Worm (Caenorhabditis elegans) whole organism, L2 larva: Measurements from ENCODE around the gene ttr-36.
A peak's percentile ranks its signal among the peaks of the same experiment; 100 is the strongest.

Experiments
- C34F6.9 ChIP-seq: fragments of 150-350 bp; optimal IDR thresholded peaks from 2 replicates; lab custom pipeline; 2014; ENCODE audit warnings: missing biosample characterization, missing genetic modification characterization
- F13H6.1 ChIP-seq: sonication (generic microtip); optimal IDR thresholded peaks from 2 replicates; lab custom pipeline; 2016; ENCODE audit warnings: missing genetic modification characterization, missing compliant biosample characterization
- Y55F3AM.14 ChIP-seq: fragments of 200-800 bp; sonication (Bioruptor generic); optimal IDR thresholded peaks from 2 replicates; lab custom pipeline; 2018; ENCODE audit warnings: mild to moderate bottlenecking, missing genetic modification characterization, missing compliant biosample characterization
- alr-1 ChIP-seq: fragments of 150-350 bp; optimal IDR thresholded peaks from 2 replicates; lab custom pipeline; 2014; ENCODE audit warnings: missing biosample characterization, missing genetic modification characterization
- aly-2 ChIP-seq: fragments of 150-350 bp; optimal IDR thresholded peaks from 2 replicates; lab custom pipeline; 2014; ENCODE audit warnings: missing biosample characterization, missing genetic modification characterization
- ama-1 ChIP-seq: fragments of 150-350 bp; optimal IDR thresholded peaks from 2 replicates; lab custom pipeline; 2018; ENCODE audit warnings: inconsistent platforms
- ceh-16 ChIP-seq: fragments of 150-350 bp; optimal IDR thresholded peaks from 2 replicates; lab custom pipeline; 2014; ENCODE audit warnings: missing biosample characterization, missing genetic modification characterization
- ceh-82 ChIP-seq: fragments of 150-350 bp; optimal IDR thresholded peaks from 2 replicates; lab custom pipeline; 2014; ENCODE audit warnings: missing biosample characterization, missing genetic modification characterization
- crh-2 ChIP-seq: sonication (generic microtip); optimal IDR thresholded peaks from 2 replicates; lab custom pipeline; 2017; ENCODE audit warnings: missing biosample characterization, missing genetic modification characterization
- egl-27 ChIP-seq: sonication (generic microtip); optimal IDR thresholded peaks from 3 replicates; lab custom pipeline; 2017; ENCODE audit warnings: missing biosample characterization, missing genetic modification reagents, missing genetic modification characterization
- elt-1 ChIP-seq: fragments of 150-350 bp; optimal IDR thresholded peaks from 2 replicates; lab custom pipeline; 2014; ENCODE audit warnings: missing biosample characterization, missing genetic modification characterization
- elt-3 ChIP-seq: sonication (generic microtip); optimal IDR thresholded peaks from 2 replicates; lab custom pipeline; 2017; ENCODE audit warnings: missing biosample characterization, missing genetic modification characterization
- fos-1 ChIP-seq: fragments of 150-350 bp; optimal IDR thresholded peaks from 2 replicates; lab custom pipeline; 2014; ENCODE audit warnings: missing biosample characterization, missing genetic modification characterization
- gmeb-1 ChIP-seq: fragments of 150-350 bp; optimal IDR thresholded peaks from 2 replicates; lab custom pipeline; 2014; ENCODE audit warnings: missing biosample characterization, missing genetic modification characterization
- lin-13 ChIP-seq: fragments of 150-350 bp; optimal IDR thresholded peaks from 2 replicates; lab custom pipeline; 2014; ENCODE audit warnings: missing biosample characterization, missing genetic modification reagents, missing genetic modification characterization
- lin-39 ChIP-seq: fragments of 150-350 bp; optimal IDR thresholded peaks from 2 replicates; lab custom pipeline; 2014; ENCODE audit warnings: missing biosample characterization, missing genetic modification reagents, missing genetic modification characterization
- lsy-2 ChIP-seq, 2 experiments: fragments of 150-350 bp in 1 of 2; sonication (generic microtip) in 1 of 2; optimal IDR thresholded peaks; 2 replicates each; lab custom pipeline; 2014 to 2017; ENCODE audit warnings: missing biosample characterization in 2 of 2, missing genetic modification characterization in 2 of 2
- mab-5 ChIP-seq: fragments of 150-350 bp; optimal IDR thresholded peaks from 2 replicates; lab custom pipeline; 2014; ENCODE audit warnings: missing biosample characterization, missing genetic modification characterization
- nhr-11 ChIP-seq: fragments of 150-350 bp; optimal IDR thresholded peaks from 2 replicates; lab custom pipeline; 2014; ENCODE audit warnings: missing biosample characterization, missing genetic modification characterization
- nhr-21 ChIP-seq: fragments of 150-350 bp; optimal IDR thresholded peaks from 2 replicates; lab custom pipeline; 2014; ENCODE audit warnings: missing biosample characterization, missing genetic modification characterization
- nhr-23 ChIP-seq: fragments of 150-350 bp; optimal IDR thresholded peaks from 2 replicates; lab custom pipeline; 2014; ENCODE audit warnings: missing biosample characterization, missing genetic modification reagents, missing genetic modification characterization
- nhr-237 ChIP-seq: fragments of 150-350 bp; optimal IDR thresholded peaks from 2 replicates; lab custom pipeline; 2014; ENCODE audit warnings: missing biosample characterization, missing genetic modification characterization
- nhr-25 ChIP-seq: fragments of 150-350 bp; sonication (generic microtip); optimal IDR thresholded peaks from 3 replicates; lab custom pipeline; 2014; ENCODE audit warnings: missing biosample characterization, missing genetic modification characterization
- nhr-6 ChIP-seq: fragments of 150-350 bp; optimal IDR thresholded peaks from 2 replicates; lab custom pipeline; 2014; ENCODE audit warnings: missing biosample characterization, missing genetic modification characterization
- nhr-77 ChIP-seq: fragments of 150-350 bp; optimal IDR thresholded peaks from 2 replicates; lab custom pipeline; 2014; ENCODE audit warnings: missing biosample characterization, missing genetic modification characterization
- peb-1 ChIP-seq: fragments of 150-350 bp; optimal IDR thresholded peaks from 2 replicates; lab custom pipeline; 2014; ENCODE audit warnings: missing biosample characterization, missing genetic modification characterization
- sem-4 ChIP-seq: fragments of 150-350 bp; optimal IDR thresholded peaks from 2 replicates; lab custom pipeline; 2014; ENCODE audit warnings: missing biosample characterization, missing genetic modification reagents, missing genetic modification characterization
- skn-1 ChIP-seq: sonication (generic microtip); optimal IDR thresholded peaks from 2 replicates; lab custom pipeline; 2017; ENCODE audit warnings: missing biosample characterization, missing genetic modification characterization
- sma-3 ChIP-seq: sonication (generic microtip); optimal IDR thresholded peaks from 2 replicates; lab custom pipeline; 2016; ENCODE audit warnings: missing genetic modification reagents, missing genetic modification characterization, missing compliant biosample characterization
- sma-9 ChIP-seq, 2 experiments: fragments of 150-350 bp in 1 of 2; sonication (generic microtip) in 1 of 2; optimal IDR thresholded peaks; 2 replicates each; lab custom pipeline; 2014 to 2016; ENCODE audit warnings: missing genetic modification characterization in 2 of 2, mild to moderate bottlenecking in 1 of 2, missing biosample characterization in 1 of 2, missing compliant biosample characterization in 1 of 2, missing genetic modification reagents in 1 of 2, moderate library complexity in 1 of 2
- snpc-4 ChIP-seq: fragments of 150-350 bp; optimal IDR thresholded peaks from 2 replicates; lab custom pipeline; 2014; ENCODE audit warnings: missing biosample characterization, missing genetic modification characterization
- unc-39 ChIP-seq: fragments of 150-350 bp; optimal IDR thresholded peaks from 2 replicates; lab custom pipeline; 2014; ENCODE audit warnings: missing biosample characterization, missing genetic modification characterization
- unc-55 ChIP-seq: fragments of 150-350 bp; sonication (generic microtip); optimal IDR thresholded peaks from 3 replicates; lab custom pipeline; 2014; ENCODE audit warnings: missing biosample characterization, missing genetic modification reagents, missing genetic modification characterization
- unc-62 ChIP-seq: fragments of 150-350 bp; optimal IDR thresholded peaks from 2 replicates; lab custom pipeline; 2014; ENCODE audit warnings: missing biosample characterization, missing genetic modification reagents, missing genetic modification characterization
- zag-1 ChIP-seq: fragments of 150-350 bp; optimal IDR thresholded peaks from 2 replicates; lab custom pipeline; 2014; ENCODE audit warnings: missing biosample characterization, missing genetic modification characterization
- ztf-1 ChIP-seq: fragments of 200-800 bp; sonication (Bioruptor generic); conservative IDR thresholded peaks from 2 replicates; pipeline ENCODE4 v1.3.6; 2022; ENCODE audit warnings: missing genetic modification characterization, missing compliant biosample characterization
- ztf-11 ChIP-seq: sonication (generic microtip); optimal IDR thresholded peaks from 2 replicates; lab custom pipeline; 2017; ENCODE audit warnings: missing biosample characterization, missing genetic modification characterization
- ztf-4 ChIP-seq: fragments of 150-350 bp; optimal IDR thresholded peaks from 2 replicates; lab custom pipeline; 2014; ENCODE audit warnings: missing biosample characterization, missing genetic modification characterization

ttr-36 gene

DNA sequence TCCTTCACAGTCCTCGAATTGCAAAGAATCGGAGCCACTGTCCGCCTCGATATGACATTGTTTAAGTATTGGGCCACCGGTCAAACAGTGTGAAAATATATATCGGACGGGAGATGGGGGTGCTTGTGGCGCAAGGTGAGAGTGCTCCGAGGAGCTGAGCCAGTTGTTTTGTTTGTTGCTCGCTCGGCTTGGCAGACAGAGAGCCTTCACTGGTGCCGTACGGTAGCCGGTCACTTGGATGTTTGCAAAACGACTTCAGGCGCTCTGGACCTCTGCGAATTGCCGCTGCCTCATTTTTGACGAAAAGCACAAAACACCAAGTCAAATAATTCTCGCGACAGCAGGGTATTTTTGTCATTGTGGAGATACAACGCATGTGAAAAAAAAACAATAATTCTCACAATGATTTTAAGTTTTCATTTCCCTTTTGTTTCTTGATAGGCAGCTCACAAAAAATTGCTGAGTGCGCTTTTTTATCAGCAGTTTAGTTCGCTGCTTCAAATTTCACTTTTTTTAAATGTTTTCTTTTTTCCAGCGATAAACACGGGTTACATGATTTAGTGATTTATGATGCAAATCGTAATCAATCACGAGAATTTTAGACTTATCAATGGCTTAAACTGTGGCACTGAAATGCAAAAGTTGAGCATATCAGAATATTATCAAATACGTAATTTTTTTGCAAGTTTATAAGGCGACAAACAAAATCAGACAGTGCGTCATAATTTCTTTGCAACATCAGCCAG, 6.5 kb downstream of the ttr-36 start (continued):
- TF ChIP-seq ztf-11 (no peak), egl-27 (tag; lab: Kevin White, UChicago) (no peak), zag-1 (tag; lab: Kevin White, UChicago) (no peak), sma-9 (GFP tag; optimal IDR thresholded peaks at IDR 0.05; lab: Kevin White, UChicago) (peak; percentile 49), sma-9 (tag; optimal IDR thresholded peaks at IDR 0.05; lab: Kevin White, UChicago) (no peak), lin-13 (GFP tag; lab: Kevin White, UChicago) (no peak), ztf-1 (GFP tag; lab: Robert Waterston, UW) (no peak), nhr-23 (tag; lab: Kevin White, UChicago) (no peak), gmeb-1 (tag; lab: Kevin White, UChicago) (peak; percentile 18), ztf-4 (no peak), Y55F3AM.14 (no peak), mab-5 (no peak), nhr-11 (tag; lab: Kevin White, UChicago) (no peak), sem-4 (tag; lab: Kevin White, UChicago) (no peak)
- TF ChIP-seq, all 48 proteins: peak for 6

DNA sequence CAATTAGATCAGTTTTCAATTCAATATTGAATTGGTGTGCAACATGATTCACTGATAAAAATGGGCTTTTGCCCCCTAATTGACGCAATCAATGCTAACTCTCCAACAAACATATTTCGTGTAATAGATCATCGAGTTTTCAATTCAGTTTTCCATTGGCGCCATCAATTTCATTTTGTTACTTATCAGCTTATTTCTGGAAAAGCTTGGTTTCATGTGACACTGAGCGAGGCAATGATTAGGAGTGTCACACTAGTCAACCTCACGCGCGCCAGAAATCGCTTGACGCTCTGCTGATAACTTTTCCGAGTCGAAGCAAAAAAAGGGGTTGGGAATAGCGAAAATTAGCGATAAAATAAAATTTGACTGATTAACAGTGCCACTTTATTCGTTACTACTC, 7.8 kb downstream of the ttr-36 start, which contains the start of gene ets-4:
Gene ets-4, plus strand, starts transcription at position 347 of the 400 bp plus-strand sequence.
- TF ChIP-seq lin-39 (no peak), Y55F3AM.14 (no peak), lin-13 (GFP tag; lab: Kevin White, UChicago) (no peak), elt-3 (tag; lab: Kevin White, UChicago) (no peak), F13H6.1 (tag; lab: Kevin White, UChicago) (peak; percentile 56), nhr-6 (tag; lab: Kevin White, UChicago) (no peak), gmeb-1 (tag; lab: Kevin White, UChicago) (peak; percentile 62), ceh-16 (no peak), nhr-11 (tag; lab: Kevin White, UChicago) (no peak), unc-62 (no peak), skn-1 (tag; lab: Kevin White, UChicago) (peak; percentile 18), nhr-237 (tag; lab: Kevin White, UChicago) (no peak), nhr-25 (tag; lab: Kevin White, UChicago) (no peak), lsy-2 (tag; optimal IDR thresholded peaks at IDR 0.05; lab: Kevin White, UChicago) (no peak), unc-39 (no peak), ztf-1 (GFP tag; lab: Robert Waterston, UW) (no peak), unc-55 (GFP tag; lab: Kevin White, UChicago) (no peak), ztf-11 (no peak), fos-1 (tag; lab: Kevin White, UChicago) (peak; percentile 65), ceh-82 (tag; lab: Kevin White, UChicago) (no peak), ama-1 (lab: Kevin White, UChicago) (no peak), crh-2 (peak; percentile 27), sma-9 (GFP tag; optimal IDR thresholded peaks at IDR 0.05; lab: Kevin White, UChicago) (peak; percentile 8), sma-9 (tag; optimal IDR thresholded peaks at IDR 0.05; lab: Kevin White, UChicago) (no peak), elt-1 (tag; lab: Kevin White, UChicago) (no peak), egl-27 (tag; lab: Kevin White, UChicago) (no peak), C34F6.9 (no peak), nhr-77 (tag; lab: Kevin White, UChicago) (no peak), aly-2 (tag; lab: Kevin White, UChicago) (no peak), nhr-23 (tag; lab: Kevin White, UChicago) (no peak), zag-1 (tag; lab: Kevin White, UChicago) (no peak), peb-1 (tag; lab: Kevin White, UChicago) (no peak), snpc-4 (tag; lab: Kevin White, UChicago) (no peak), sma-3 (peak; percentile 23), alr-1 (tag; lab: Kevin White, UChicago) (no peak)

DNA sequence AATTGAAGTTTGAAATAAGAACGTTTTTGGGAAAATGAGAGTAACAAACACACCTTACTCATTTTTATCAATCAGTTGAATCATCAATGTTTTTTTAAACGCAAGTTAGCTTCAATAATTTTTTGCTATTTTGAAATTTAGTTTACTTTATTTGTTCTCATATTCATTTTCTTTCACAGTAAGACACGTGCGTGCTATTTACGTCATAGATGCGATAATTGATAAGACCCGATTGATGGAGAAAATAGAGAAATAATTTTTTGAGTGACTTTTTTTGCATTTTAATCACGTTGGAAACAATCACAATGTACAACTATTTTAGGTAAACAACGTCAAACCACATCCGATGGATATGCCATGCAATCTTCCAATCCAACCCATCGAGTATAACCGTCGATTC, 8.7 kb downstream of the ttr-36 start:
- no peak for TF ChIP-seq unc-55 (GFP tag; lab: Kevin White, UChicago)
- no peak for TF ChIP-seq F13H6.1 (tag; lab: Kevin White, UChicago)
- no peak for TF ChIP-seq elt-1 (tag; lab: Kevin White, UChicago)
- TF ChIP-seq fos-1 (tag; lab: Kevin White, UChicago): peak; percentile 29
- TF ChIP-seq crh-2: peak; percentile 36
- no peak for TF ChIP-seq ztf-4
- no peak for TF ChIP-seq nhr-21 (tag; lab: Kevin White, UChicago)
- TF ChIP-seq aly-2 (tag; lab: Kevin White, UChicago): no peak
- no peak for TF ChIP-seq ama-1 (lab: Kevin White, UChicago)
- TF ChIP-seq nhr-237 (tag; lab: Kevin White, UChicago): no peak
- no peak for TF ChIP-seq elt-3 (tag; lab: Kevin White, UChicago)
